Worm (Caenorhabditis elegans) whole organism, L1 larva: ENCODE measurements around the gene tag-321.

ENCODE experiments used
- Y116A8C.19 ChIP-seq: sonication (generic microtip); optimal IDR thresholded peaks from 2 replicates; lab custom pipeline; 2016; ENCODE audit warnings: missing compliant biosample characterization, missing genetic modification characterization, borderline replicate concordance
- fkh-4 ChIP-seq: sonication (generic microtip); optimal IDR thresholded peaks from 2 replicates; lab custom pipeline; 2016; ENCODE audit warnings: missing compliant biosample characterization, missing genetic modification characterization, borderline replicate concordance
- fkh-8 ChIP-seq: sonication (generic microtip); optimal IDR thresholded peaks from 2 replicates; lab custom pipeline; 2016; ENCODE audit warnings: mild to moderate bottlenecking, missing genetic modification characterization, missing compliant biosample characterization
- hlh-4 ChIP-seq: sonication (generic microtip); optimal IDR thresholded peaks from 2 replicates; lab custom pipeline; 2016; ENCODE audit warnings: mild to moderate bottlenecking, missing genetic modification characterization, missing compliant biosample characterization
- jun-1 ChIP-seq: fragments of 150-350 bp; optimal IDR thresholded peaks from 2 replicates; lab custom pipeline; 2014; ENCODE audit warnings: missing biosample characterization, missing genetic modification reagents, missing genetic modification characterization
- lsy-2 ChIP-seq, 2 experiments: fragments of 150-350 bp; optimal IDR thresholded peaks; 2 replicates each; lab custom pipeline; 2014; ENCODE audit warnings: missing biosample characterization in 2 of 2, missing genetic modification characterization in 2 of 2
- nhr-12 ChIP-seq: sonication (generic microtip); optimal IDR thresholded peaks from 2 replicates; lab custom pipeline; 2017; ENCODE audit warnings: missing biosample characterization, missing genetic modification characterization
- nhr-28 ChIP-seq: fragments of 150-350 bp; optimal IDR thresholded peaks from 2 replicates; lab custom pipeline; 2014; ENCODE audit warnings: missing biosample characterization, missing genetic modification characterization
- unc-130 ChIP-seq: fragments of 150-350 bp; optimal IDR thresholded peaks from 2 replicates; lab custom pipeline; 2017; ENCODE audit warnings: missing biosample characterization, missing genetic modification characterization, inconsistent platforms
- vab-15 ChIP-seq: sonication (generic microtip); optimal IDR thresholded peaks from 2 replicates; lab custom pipeline; 2017; ENCODE audit warnings: missing genotype, mild to moderate bottlenecking, missing genetic modification characterization, missing compliant biosample characterization

DNA sequence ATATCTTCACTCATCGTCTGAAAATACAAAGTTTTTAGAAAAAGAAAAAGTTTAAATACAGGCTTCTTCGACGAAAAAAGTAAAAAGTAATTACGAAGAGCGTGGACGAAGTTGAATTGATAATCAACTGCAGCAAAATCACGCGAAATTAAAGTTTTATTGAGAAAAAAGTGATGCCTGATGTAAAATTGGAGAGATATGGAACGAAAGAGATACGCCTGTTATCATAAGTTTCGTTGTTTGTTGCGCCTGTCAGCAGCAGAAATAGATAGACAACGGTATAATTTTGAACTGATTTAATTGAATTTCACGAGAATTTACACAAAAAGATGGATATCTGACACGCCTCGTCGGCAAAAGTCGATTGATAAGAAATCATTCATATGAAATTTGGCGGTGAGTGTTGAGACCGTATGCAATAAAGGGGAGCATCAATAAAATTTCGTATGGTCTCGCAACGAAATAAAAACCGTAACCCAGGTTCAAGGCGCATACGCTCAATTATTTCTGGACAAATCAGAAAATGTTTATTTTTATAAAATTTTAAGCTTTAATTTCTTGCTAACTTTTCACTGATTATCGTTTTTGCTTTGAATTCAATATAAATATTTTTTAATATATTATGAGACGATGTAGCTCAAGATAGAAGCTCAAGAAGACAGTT is 45.8 kb upstream of the tag-321 start, which contains the start of gene C06A6.4:
- no peak for TF ChIP-seq vab-15 (tag; lab: Kevin White, UChicago)
- no peak for TF ChIP-seq nhr-28
- no peak for TF ChIP-seq fkh-4
- no peak for TF ChIP-seq unc-130 (tag; lab: Kevin White, UChicago)
- no peak for TF ChIP-seq hlh-4 (tag; lab: Kevin White, UChicago)
- TF ChIP-seq nhr-12 (tag; lab: Kevin White, UChicago), result no peak
- no peak for TF ChIP-seq lsy-2 (tag; optimal IDR thresholded peaks at IDR 0.05; lab: Kevin White, UChicago)
- no peak for TF ChIP-seq Y116A8C.19 (tag; lab: Kevin White, UChicago)
- no peak for TF ChIP-seq fkh-8 (tag; lab: Kevin White, UChicago)
- no peak for TF ChIP-seq jun-1 (tag; lab: Kevin White, UChicago)
